Worm (Caenorhabditis elegans) whole organism, L1 larva: ENCODE measurements around the gene clec-251.

ENCODE experiments used
- C16A3.4 ChIP-seq: fragments of 150-350 bp; optimal IDR thresholded peaks from 2 replicates; lab custom pipeline; 2014; ENCODE audit warnings: missing biosample characterization, missing genetic modification characterization
- dpl-1 ChIP-seq, 3 experiments: fragments of 150-350 bp in 2 of 3; sonication (generic microtip) in 1 of 3; optimal IDR thresholded peaks; 2 replicates each; lab custom pipeline; 2014 to 2017; ENCODE audit warnings: missing biosample characterization in 3 of 3, missing genetic modification characterization in 3 of 3, missing genetic modification reagents in 3 of 3
- efl-1 ChIP-seq, 4 experiments: fragments of 150-350 bp; optimal IDR thresholded peaks in 3 of 4; peaks in 1 of 4; 1 replicate in 1 of 4; 2 replicates in 3 of 4; lab custom pipeline; 2014; ENCODE audit warnings: missing biosample characterization in 2 of 4, missing genetic modification characterization in 2 of 4, missing genetic modification reagents in 2 of 4
- elt-3 ChIP-seq, 6 experiments: fragments of 150-350 bp in 1 of 6; sonication (generic microtip); optimal IDR thresholded peaks; 2 replicates each; lab custom pipeline; 2017 to 2018; ENCODE audit warnings: missing biosample characterization in 6 of 6, missing genetic modification characterization in 6 of 6, inconsistent platforms in 1 of 6
- hlh-4 ChIP-seq: sonication (generic microtip); optimal IDR thresholded peaks from 2 replicates; lab custom pipeline; 2016; ENCODE audit warnings: mild to moderate bottlenecking, missing genetic modification characterization, missing compliant biosample characterization
- irx-1 ChIP-seq: sonication (generic microtip); optimal IDR thresholded peaks from 2 replicates; lab custom pipeline; 2016; ENCODE audit warnings: missing genetic modification characterization, missing compliant biosample characterization
- jun-1 ChIP-seq: fragments of 150-350 bp; optimal IDR thresholded peaks from 2 replicates; lab custom pipeline; 2014; ENCODE audit warnings: missing biosample characterization, missing genetic modification reagents, missing genetic modification characterization
- nhr-11 ChIP-seq: fragments of 150-350 bp; optimal IDR thresholded peaks from 2 replicates; lab custom pipeline; 2014; ENCODE audit warnings: missing biosample characterization, missing genetic modification characterization
- nhr-237 ChIP-seq: fragments of 150-350 bp; optimal IDR thresholded peaks from 2 replicates; lab custom pipeline; 2014; ENCODE audit warnings: missing biosample characterization, missing genetic modification characterization
- pqm-1 ChIP-seq: sonication (generic microtip); optimal IDR thresholded peaks from 3 replicates; lab custom pipeline; 2017; ENCODE audit warnings: missing biosample characterization, missing genetic modification characterization
- skn-1 ChIP-seq: fragments of 150-350 bp; optimal IDR thresholded peaks from 2 replicates; lab custom pipeline; 2014; ENCODE audit warnings: missing biosample characterization, missing genetic modification characterization
- sup-37 ChIP-seq: fragments of 200-800 bp; sonication (Bioruptor generic); optimal IDR thresholded peaks from 2 replicates; lab custom pipeline; 2018; ENCODE audit warnings: mild to moderate bottlenecking, missing genetic modification characterization, missing compliant biosample characterization
- tlp-1 ChIP-seq: fragments of 150-350 bp; optimal IDR thresholded peaks from 2 replicates; lab custom pipeline; 2014; ENCODE audit warnings: missing biosample characterization, missing genetic modification characterization
- xbp-1 ChIP-seq: sonication (generic microtip); optimal IDR thresholded peaks from 2 replicates; lab custom pipeline; 2016; ENCODE audit warnings: missing genetic modification characterization, missing compliant biosample characterization

DNA sequence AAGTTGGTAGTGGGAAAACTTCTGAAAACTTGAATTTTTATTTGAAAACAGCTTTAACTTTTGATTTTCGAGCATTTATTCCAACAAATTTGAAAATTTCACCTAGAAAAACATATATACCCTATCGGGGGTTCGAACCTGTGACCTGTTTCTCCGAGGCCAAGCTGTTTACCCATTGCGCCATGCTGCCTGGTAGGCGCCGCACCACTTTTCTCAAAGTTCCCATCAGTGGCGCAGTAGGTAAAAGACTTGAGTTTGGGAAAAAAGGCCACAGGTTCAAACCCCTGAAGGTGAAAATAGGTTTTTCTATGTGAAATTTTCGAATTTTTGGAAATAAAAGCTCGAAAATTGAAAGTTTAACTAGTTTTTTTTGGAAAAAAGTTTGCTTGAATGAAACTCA lies 33.8 kb upstream of the clec-251 start:
- no peak for TF ChIP-seq efl-1 (optimal IDR thresholded peaks at IDR 0.05; lab: Kevin White, UChicago)
- no peak for TF ChIP-seq efl-1 (GFP tag; optimal IDR thresholded peaks at IDR 0.05 in 1 of 2; lab: Kevin White, UChicago)
- TF ChIP-seq C16A3.4 (tag; lab: Kevin White, UChicago) = no peak
- TF ChIP-seq elt-3 (tag; optimal IDR thresholded peaks at IDR 0.05; lab: Kevin White, UChicago) = no peak
- no peak for TF ChIP-seq hlh-4 (tag; lab: Kevin White, UChicago)
- no peak for TF ChIP-seq skn-1 (tag; lab: Kevin White, UChicago)
- TF ChIP-seq nhr-11 = no peak
- TF ChIP-seq sup-37 = no peak
- no peak for TF ChIP-seq xbp-1 (tag; lab: Kevin White, UChicago)
- TF ChIP-seq nhr-237 (tag; lab: Kevin White, UChicago) = no peak
- TF ChIP-seq pqm-1 (tag; lab: Kevin White, UChicago) = no peak
- TF ChIP-seq dpl-1 (GFP tag; optimal IDR thresholded peaks at IDR 0.05; lab: Kevin White, UChicago) = no peak
- TF ChIP-seq jun-1 (tag; lab: Kevin White, UChicago) = no peak
- no peak for TF ChIP-seq irx-1 (tag; lab: Kevin White, UChicago)
- no peak for TF ChIP-seq tlp-1 (tag; lab: Kevin White, UChicago)
